Fruit fly (Drosophila melanogaster) whole organism, wandering third instar larva: Measurements from ENCODE around the gene CG43210.

Experiments
- CrebA ChIP-seq: fragments of 200-800 bp; sonication (Bioruptor generic); optimal IDR thresholded peaks from 2 replicates; lab custom pipeline; 2016; ENCODE audit warnings: missing biosample characterization, mild to moderate bottlenecking, missing genetic modification characterization, borderline replicate concordance
- Hnf4 ChIP-seq: fragments of 200-800 bp; sonication (Bioruptor generic); optimal IDR thresholded peaks from 2 replicates; lab custom pipeline; 2016; ENCODE audit warnings: missing biosample characterization, mild to moderate bottlenecking, missing genetic modification characterization
- Sp1 ChIP-seq: fragments of 200-800 bp; sonication (Bioruptor generic); optimal IDR thresholded peaks from 3 replicates; lab custom pipeline; 2019; ENCODE audit warnings: missing biosample characterization, mild to moderate bottlenecking, missing genetic modification characterization, moderate library complexity
- dmrt93B ChIP-seq: fragments of 200-800 bp; sonication (Bioruptor generic); optimal IDR thresholded peaks from 2 replicates; lab custom pipeline; 2018; ENCODE audit warnings: missing biosample characterization, mild to moderate bottlenecking, missing genetic modification characterization
- jim ChIP-seq: fragments of 175-275, 200-325 bp; sonication (Bioruptor generic); optimal IDR thresholded peaks from 2 replicates; lab custom pipeline; 2016; ENCODE audit warnings: missing biosample characterization, mild to moderate bottlenecking, missing genetic modification characterization
- sv ChIP-seq: fragments of 200-800 bp; sonication (Bioruptor generic); optimal IDR thresholded peaks from 3 replicates; lab custom pipeline; 2016; ENCODE audit warnings: missing biosample characterization, missing genetic modification characterization
- woc ChIP-seq: sonication (Bioruptor generic); optimal IDR thresholded peaks from 2 replicates; lab custom pipeline; 2016; ENCODE audit warnings: missing biosample characterization, mild to moderate bottlenecking, missing genetic modification characterization

- TF ChIP-seq Hnf4 (GFP tag; lab: Kevin White, UChicago) (no peak), dmrt93B (GFP tag; lab: Kevin White, UChicago) (no peak), woc (GFP tag; lab: Kevin White, UChicago) (no peak), jim (GFP tag; lab: Kevin White, UChicago) (no peak), sv (GFP tag; lab: Kevin White, UChicago) (no peak), CrebA (GFP tag; lab: Kevin White, UChicago) (no peak), Sp1 (GFP tag; lab: Kevin White, UChicago) (no peak)
Measured at dm6 chr3R:18577739-18578417, 12.9 kb upstream of the CG43210 start.
